Fruit fly (Drosophila melanogaster): Measurements from ENCODE around the gene Atg17.

Gene Atg17

DNA sequence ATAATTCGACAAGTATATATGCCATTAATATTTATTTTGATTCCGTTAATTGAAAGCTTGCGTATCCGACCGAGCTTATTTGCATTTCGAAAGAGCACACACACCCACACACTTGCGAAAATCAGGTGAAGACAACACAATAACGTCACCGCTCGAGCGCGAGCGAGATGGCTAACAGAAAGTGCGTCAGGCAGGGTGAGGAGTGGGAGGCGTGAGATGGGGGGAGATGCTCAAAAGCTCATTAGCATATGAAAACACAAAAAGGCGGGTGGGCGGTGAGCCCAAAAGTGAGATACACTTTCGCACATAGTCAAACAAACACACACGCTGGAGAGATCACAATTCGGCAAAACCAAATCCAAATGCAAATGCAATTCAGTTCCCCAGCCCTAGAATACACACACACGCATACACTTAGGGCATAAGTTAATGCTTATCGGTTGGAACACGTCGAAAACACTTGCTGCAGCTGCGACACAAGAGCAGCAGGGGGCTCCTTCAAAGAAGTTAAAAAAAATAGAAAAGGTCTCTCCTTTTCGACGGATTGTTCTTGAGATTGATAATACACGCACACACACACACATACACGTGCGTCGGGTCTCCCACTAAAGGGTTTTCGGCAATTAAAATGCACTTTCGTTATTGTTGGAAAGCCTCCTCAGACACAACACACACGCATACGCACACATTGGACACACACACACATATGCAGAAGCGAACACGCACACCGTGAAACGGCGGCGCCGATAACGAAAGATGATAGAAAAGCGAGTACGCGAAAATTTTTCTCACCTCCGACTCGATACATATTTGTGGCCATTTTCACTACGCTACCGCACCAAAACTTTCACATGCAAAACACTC, 21.6 kb upstream of the Atg17 start (continued):
- TF ChIP-seq Ets65A (GFP tag) (peak; percentile 50), CG4730 (GFP tag; IDR thresholded peaks at IDR 0.05) (no peak), chinmo (GFP tag; IDR thresholded peaks at IDR 0.05; ENCODE audit: partially characterized antibody) (peak; percentile 63; the same call in 2 of the 4 replicates), wor (GFP tag; IDR thresholded peaks at IDR 0.05) (no peak), da (GFP tag; optimal IDR thresholded peaks at IDR 0.05) (no peak), CG43689 (GFP tag; IDR thresholded peaks at IDR 0.05) (no peak), Meics (GFP tag; optimal IDR thresholded peaks at IDR 0.05) (no peak), dimm (GFP tag; IDR thresholded peaks at IDR 0.05) (no peak), hbn (GFP tag; IDR thresholded peaks at IDR 0.05; ENCODE audit: partially characterized antibody) (no peak), CG30403 (GFP tag; optimal IDR thresholded peaks at IDR 0.05) (no peak), Sox100B (GFP tag; optimal IDR thresholded peaks at IDR 0.05) (no peak), Oli (tag; optimal IDR thresholded peaks at IDR 0.05) (no peak), CG12155 (GFP tag; optimal IDR thresholded peaks at IDR 0.05) (no peak), Adf1 (GFP tag; IDR thresholded peaks at IDR 0.05) (no peak), danr (GFP tag; IDR thresholded peaks at IDR 0.05) (no peak), h (optimal IDR thresholded peaks at IDR 0.05) (no peak), Doc3 (GFP tag; IDR thresholded peaks at IDR 0.05; ENCODE audit: partially characterized antibody) (no peak), her (GFP tag; optimal IDR thresholded peaks at IDR 0.05) (no peak), so (GFP tag; IDR thresholded peaks at IDR 0.05) (no peak), grau (tag; optimal IDR thresholded peaks at IDR 0.05) (no peak), Nf-YB (GFP tag; optimal IDR thresholded peaks at IDR 0.05) (no peak), nmo (GFP tag; optimal IDR thresholded peaks at IDR 0.05) (no peak), croc (GFP tag; conservative IDR thresholded peaks at IDR 0.05) (no peak), CG13775 (GFP tag; optimal IDR thresholded peaks at IDR 0.05) (no peak), CG14050 (GFP tag; IDR thresholded peaks at IDR 0.05) (no peak), CG5180 (GFP tag; optimal IDR thresholded peaks at IDR 0.05) (peak; percentile 82), CG17612 (GFP tag; IDR thresholded peaks at IDR 0.05) (no peak), ken (GFP tag; IDR thresholded peaks at IDR 0.05) (no peak), CG15696 (tag; optimal IDR thresholded peaks at IDR 0.05) (no peak), slbo (GFP tag; IDR thresholded peaks at IDR 0.05) (no peak), chn (GFP tag; optimal IDR thresholded peaks at IDR 0.05) (no peak), CG2199 (GFP tag; IDR thresholded peaks at IDR 0.05) (no peak), Dfd (GFP tag; optimal IDR thresholded peaks at IDR 0.05) (no peak), CG34422 (GFP tag; IDR thresholded peaks at IDR 0.05) (no peak; the same call in 2 of the 3 replicates), oc (tag; optimal IDR thresholded peaks at IDR 0.05) (no peak), tna (GFP tag; IDR thresholded peaks at IDR 0.05; ENCODE audit: partially characterized antibody) (no peak), Atf-2 (GFP tag; optimal IDR thresholded peaks at IDR 0.05) (no peak), tio (GFP tag; optimal IDR thresholded peaks at IDR 0.05) (no peak), CG9797 (GFP tag; optimal IDR thresholded peaks at IDR 0.05) (no peak), zf30C (GFP tag; optimal IDR thresholded peaks at IDR 0.05) (no peak), CG4360 (GFP tag; IDR thresholded peaks at IDR 0.05) (no peak), Dbx (GFP tag; IDR thresholded peaks at IDR 0.05) (no peak), CG6765 (GFP tag; optimal IDR thresholded peaks at IDR 0.05) (no peak), Hmx (GFP tag; optimal IDR thresholded peaks at IDR 0.05) (no peak), YL-1 (GFP tag; optimal IDR thresholded peaks at IDR 0.05) (no peak), grn (GFP tag; optimal IDR thresholded peaks at IDR 0.05) (no peak), exex (tag; optimal IDR thresholded peaks at IDR 0.05) (no peak), CG6689 (GFP tag; IDR thresholded peaks at IDR 0.05) (no peak), CG3281 (GFP tag; optimal IDR thresholded peaks at IDR 0.05) (no peak), C15 (GFP tag; IDR thresholded peaks at IDR 0.05) (no peak), CG15479 (GFP tag; optimal IDR thresholded peaks at IDR 0.05) (peak; percentile 71)
